Worm (Caenorhabditis elegans): Measurements from ENCODE around the gene pph-1.
A peak's percentile ranks its signal among the peaks of the same experiment; 100 is the strongest.

Gene pph-1

DNA sequence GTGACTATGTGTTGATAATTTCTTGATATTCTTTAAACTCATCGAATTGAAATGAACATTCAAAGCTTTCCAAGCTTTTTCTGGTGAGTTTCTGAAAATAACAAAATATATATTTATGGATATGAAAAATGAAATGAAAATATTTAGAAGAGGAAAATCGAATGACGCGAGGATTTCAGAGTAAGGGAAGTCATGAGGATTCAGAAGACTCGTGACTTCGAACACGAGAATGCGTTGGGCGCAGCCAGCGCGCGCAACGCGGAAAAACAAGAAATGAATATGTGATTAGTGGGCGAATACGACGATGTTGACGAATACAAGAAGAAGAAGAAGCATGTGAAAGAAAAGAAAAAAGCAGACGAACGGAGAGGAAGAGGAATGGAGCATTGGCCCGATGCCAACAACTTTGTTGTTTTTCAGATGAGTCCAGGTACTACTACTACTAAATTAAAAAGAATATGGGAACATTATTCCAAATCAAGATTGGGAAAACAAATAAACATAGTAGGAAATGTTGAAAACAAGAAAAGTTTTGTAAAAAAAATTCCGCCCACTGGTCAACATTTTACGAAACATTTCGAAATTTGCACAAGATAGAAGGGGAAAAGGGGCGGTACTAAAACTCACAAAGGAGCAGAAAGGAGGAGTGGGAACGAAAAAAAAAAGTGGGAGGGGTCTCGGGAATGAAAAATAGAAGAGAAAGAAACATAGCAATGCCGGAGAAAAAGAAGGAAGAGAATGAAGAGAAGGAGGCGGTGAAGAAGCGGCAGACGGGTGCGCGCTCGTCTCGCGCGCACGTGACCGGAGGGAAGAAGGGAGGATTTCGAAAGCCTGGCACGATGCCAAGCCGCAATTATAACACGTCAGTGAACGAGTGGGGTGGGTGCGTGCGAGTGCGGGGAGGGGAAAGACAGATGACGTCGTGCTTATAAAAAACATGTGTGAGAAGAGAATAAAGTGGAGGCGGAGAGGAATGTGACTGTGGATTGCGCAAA is 13.1 kb downstream of the pph-1 start (continued):
- TF ChIP-seq Y79H2A.3 (GFP tag; conservative IDR thresholded peaks at IDR 0.05) (0 out of 2 replicates have a peak, but pooled peaks have one; percentile 53), Y56A3A.18 (GFP tag; IDR thresholded peaks at IDR 0.05) (0 out of 2 replicates have a peak, but pooled peaks have one; percentile 18), F55B11.4 (tag; optimal IDR thresholded peaks at IDR 0.05; ENCODE audit: borderline replicate concordance, insufficient read depth) (no peak), K12H6.12 (tag; optimal IDR thresholded peaks at IDR 0.05) (peak; percentile 98), ets-4 (GFP tag; optimal IDR thresholded peaks at IDR 0.05) (no peak), hmg-20 (GFP tag; IDR thresholded peaks at IDR 0.05) (no peak), bed-2 (GFP tag; IDR thresholded peaks at IDR 0.05) (no peak), attf-3 (GFP tag; conservative IDR thresholded peaks at IDR 0.05) (0 out of 2 replicates have a peak, but pooled peaks have one; percentile 43), egrh-3 (GFP tag; IDR thresholded peaks at IDR 0.05) (peak; percentile 94), Y53G8AR.9 (GFP tag; conservative IDR thresholded peaks at IDR 0.05) (peak; percentile 82), ekl-4 (GFP tag; IDR thresholded peaks at IDR 0.05) (peak; percentile 84), egl-18 (GFP tag; IDR thresholded peaks at IDR 0.05) (peak; percentile 84), snpc-1.3 (tag; optimal IDR thresholded peaks at IDR 0.05; ENCODE audit: insufficient read depth) (no peak), mcd-1 (GFP tag; IDR thresholded peaks at IDR 0.05) (peak; percentile 80), tbp1 (GFP tag; optimal IDR thresholded peaks at IDR 0.05) (peak; percentile 49), lin-40 (tag; optimal IDR thresholded peaks at IDR 0.05) (peak; percentile 78), ZK185.1 (tag; optimal IDR thresholded peaks at IDR 0.05; ENCODE audit: poor library complexity, severe bottlenecking) (no peak), ztf-18 (tag; optimal IDR thresholded peaks at IDR 0.05) (peak; percentile 12), B0035.1 (tag; optimal IDR thresholded peaks at IDR 0.05) (no peak), hsf-1 (GFP tag; IDR thresholded peaks at IDR 0.05) (0 out of 2 replicates have a peak, but pooled peaks have one; percentile 38), hmg-1.2 (GFP tag; IDR thresholded peaks at IDR 0.05) (peak; percentile 62), sea-2 (GFP tag; IDR thresholded peaks at IDR 0.05) (0 out of 2 replicates have a peak, but pooled peaks have one; percentile 50), bed-1 (GFP tag; IDR thresholded peaks at IDR 0.05) (no peak), C06A6.2 (GFP tag; conservative IDR thresholded peaks at IDR 0.05) (peak; percentile 93), tlf-1 (GFP tag; optimal IDR thresholded peaks at IDR 0.05) (peak; percentile 29), lag-1 (GFP tag; IDR thresholded peaks at IDR 0.05) (0 out of 2 replicates have a peak, but pooled peaks have one; percentile 14), K11D2.4 (GFP tag; IDR thresholded peaks at IDR 0.05) (peak; percentile 95), let-526 (GFP tag; IDR thresholded peaks at IDR 0.05) (peak; percentile 81), mxl-1 (tag; optimal IDR thresholded peaks at IDR 0.05) (peak; percentile 45), Y67H2A.10 (GFP tag; conservative IDR thresholded peaks at IDR 0.05) (0 out of 2 replicates have a peak, but pooled peaks have one; percentile 13), Y95B8A.8 (GFP tag; IDR thresholded peaks at IDR 0.05) (peak; percentile 57; the same call in 1 of the 2 replicates), snpc-3.4 (tag; optimal IDR thresholded peaks at IDR 0.05) (no peak), F22D6.2 (tag; optimal IDR thresholded peaks at IDR 0.05) (peak; percentile 56), ceh-100 (GFP tag; IDR thresholded peaks at IDR 0.05) (peak; percentile 68), madf-10 (tag; optimal IDR thresholded peaks at IDR 0.05) (peak; percentile 73), lir-1 (GFP tag; conservative IDR thresholded peaks at IDR 0.05) (peak; percentile 62), B0336.3 (GFP tag; IDR thresholded peaks at IDR 0.05) (peak; percentile 92), madf-6 (GFP tag; IDR thresholded peaks at IDR 0.05) (0 out of 2 replicates have a peak, but pooled peaks have one; percentile 23)
